Worm (Caenorhabditis elegans): ENCODE results near the gene idpp-9.

- TF ChIP-seq nhr-12 (tag; optimal IDR thresholded peaks at IDR 0.05) (no peak), ceh-63 (GFP tag; optimal IDR thresholded peaks at IDR 0.05) (no peak), ceh-82 (tag; optimal IDR thresholded peaks at IDR 0.05) (no peak), nhr-85 (tag) (no peak), grh-1 (GFP tag; IDR thresholded peaks at IDR 0.05) (no peak), pqm-1 (tag; optimal IDR thresholded peaks at IDR 0.05) (no peak), aha-1 (tag; optimal IDR thresholded peaks at IDR 0.05) (no peak), skn-1 (tag; optimal IDR thresholded peaks at IDR 0.05) (no peak), nhr-76 (tag; optimal IDR thresholded peaks at IDR 0.05) (no peak), mep-1 (tag; optimal IDR thresholded peaks at IDR 0.05) (no peak), unc-86 (tag; optimal IDR thresholded peaks at IDR 0.05) (no peak)
These were observed 21.8 kb upstream of the idpp-9 start for ce11 chrX:3937483-3937882.
